Fruit fly (Drosophila melanogaster) whole organism, larva: ENCODE results near the gene CG11379.

Source experiments
- noc ChIP-seq: fragments of 200-800 bp; sonication (Bioruptor generic); optimal IDR thresholded peaks from 3 replicates; lab custom pipeline; 2019; ENCODE audit warnings: missing biosample characterization, mild to moderate bottlenecking, missing genetic modification characterization, moderate library complexity

Gene CG11379

dm6 chrX:1184478-1184877, 4.5 kb downstream of the CG11379 start, which contains the start of gene CG14626:
Gene CG14626, plus strand, starts transcription at chrX:1184778.
- no peak for TF ChIP-seq noc (tag; lab: Kevin White, UChicago)

dm6 chrX:1191008-1191407, 11.0 kb downstream of the CG11379 start, which contains the start of gene CG11380:
Gene CG11380, plus strand, starts transcription at chrX:1191308.
- TF ChIP-seq noc (tag; lab: Kevin White, UChicago) = no peak

DNA sequence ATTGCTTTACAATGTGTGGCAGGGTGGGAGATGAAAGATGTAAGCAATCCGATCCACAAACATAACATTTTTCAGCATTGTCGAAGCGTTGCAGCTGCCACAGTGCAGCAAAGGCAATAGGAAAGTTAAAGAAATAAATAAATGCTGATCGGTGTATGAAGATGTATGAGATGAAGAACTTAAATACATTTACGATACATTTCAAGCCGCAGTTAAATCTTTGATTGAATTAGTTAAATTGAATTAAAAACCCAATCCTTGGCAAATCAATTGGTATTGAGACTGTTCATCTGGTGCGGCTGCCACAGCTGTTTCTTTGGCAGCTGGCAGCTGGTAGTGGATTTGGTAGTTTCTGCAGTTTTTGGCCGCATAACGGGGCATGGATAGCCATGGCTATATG, 17.9 kb downstream of the CG11379 start:
- no peak for TF ChIP-seq noc (tag; lab: Kevin White, UChicago)

- no peak for TF ChIP-seq noc (tag; lab: Kevin White, UChicago)
Observed at dm6 chrX:1199246-1199645, 19.3 kb downstream of the CG11379 start, which contains the start of gene CG14625. Gene CG14625, plus strand, starts transcription at chrX:1199546.

DNA sequence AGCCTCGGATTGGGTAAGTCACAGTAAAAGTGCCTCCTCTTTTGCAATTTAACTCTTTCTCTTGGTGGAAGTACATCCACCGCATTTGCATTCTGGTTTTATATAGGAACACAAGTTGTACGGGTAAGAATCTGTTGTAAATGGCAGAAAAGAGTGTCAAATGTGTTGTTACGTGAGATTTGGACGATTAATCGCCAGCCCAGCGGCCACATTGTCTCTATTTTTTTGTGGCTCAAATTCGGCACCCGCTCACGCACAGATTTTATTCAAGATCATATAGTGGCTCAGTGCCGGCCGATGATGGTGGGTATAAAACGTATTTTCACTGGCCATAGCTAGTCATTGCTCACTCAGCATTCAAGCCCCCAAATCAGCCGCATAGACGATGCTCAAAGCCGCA, 23.5 kb downstream of the CG11379 start, which contains the start of gene CG11381:
CG11381 (plus strand) TSS at position 301 of the 400 bp plus-strand sequence.
- no peak for TF ChIP-seq noc (tag; lab: Kevin White, UChicago)

- TF ChIP-seq noc (tag; lab: Kevin White, UChicago) = no peak
Observed at dm6 chrX:1206437-1206836, 26.5 kb downstream of the CG11379 start, which contains the start of gene CG14624. Gene CG14624, plus strand, starts transcription at chrX:1206737.

dm6 chrX:1209251-1210020, 29.5 kb downstream of the CG11379 start, which contains the start of gene CG11382:
Gene CG11382, plus strand, starts transcription at chrX:1209970.
- no peak for TF ChIP-seq noc (tag; lab: Kevin White, UChicago)

- no peak for TF ChIP-seq noc (tag; lab: Kevin White, UChicago)
Observed at dm6 chrX:1215000-1215399, 35.0 kb downstream of the CG11379 start, which contains the start of gene CG11398. Gene CG11398, minus strand, starts transcription at chrX:1215156.

DNA sequence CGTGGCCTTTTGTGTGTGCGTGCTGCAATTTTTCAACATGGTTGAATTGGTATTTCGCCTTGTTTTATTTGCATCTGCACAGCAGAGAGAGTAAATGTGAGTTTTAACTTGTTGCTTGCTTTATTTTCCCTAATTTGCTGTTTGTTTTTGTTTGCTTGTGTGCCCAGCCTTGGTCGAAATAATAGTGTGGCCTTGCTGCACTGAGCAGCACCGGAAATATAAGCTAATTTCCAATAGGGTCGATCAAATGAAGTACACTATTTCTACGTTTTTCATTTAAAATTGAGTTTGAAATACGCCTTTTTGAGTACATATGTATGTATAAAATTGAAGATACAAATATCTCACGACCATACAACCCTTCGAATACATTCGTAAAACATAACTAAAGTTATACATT, 36.7 kb downstream of the CG11379 start:
- no peak for TF ChIP-seq noc (tag; lab: Kevin White, UChicago)

- no peak for TF ChIP-seq noc (tag; lab: Kevin White, UChicago)
Observed at dm6 chrX:1225859-1226258, 45.9 kb downstream of the CG11379 start.

dm6 chrX:1229098-1229497, 49.1 kb downstream of the CG11379 start:
- TF ChIP-seq noc (tag; lab: Kevin White, UChicago) = no peak

dm6 chrX:1229567-1229966, 49.6 kb downstream of the CG11379 start:
- TF ChIP-seq noc (tag; lab: Kevin White, UChicago) = no peak
